Fruit fly (Drosophila melanogaster) whole organism, embryonic: Measurements from ENCODE around the gene CG8292.

Source experiments
- Awh ChIP-seq: fragments of 200-800 bp; sonication (Bioruptor generic); IDR thresholded peaks from 2 replicates; pipeline ENCODE4, ENCODE4 v1.3.6; 2022; ENCODE audit warnings: missing biosample characterization, missing genetic modification characterization
- CG2202 ChIP-seq: fragments of 200-800 bp; sonication (Bioruptor generic); optimal IDR thresholded peaks from 2 replicates; lab custom pipeline; 2018; ENCODE audit warnings: missing biosample characterization, mild to moderate bottlenecking, missing genetic modification characterization
- CG2712 ChIP-seq: fragments of 200-800 bp; optimal IDR thresholded peaks from 3 replicates; lab custom pipeline; 2019; ENCODE audit warnings: missing biosample characterization, mild to moderate bottlenecking, missing genetic modification characterization, moderate library complexity
- CG34422 ChIP-seq: fragments of 200-800 bp; sonication (Bioruptor generic); IDR thresholded peaks from 3 replicates; pipeline ENCODE4 v1.3.6; 2022; ENCODE audit warnings: missing biosample characterization, missing genetic modification characterization
- CG4282 ChIP-seq: fragments of 200-800 bp; sonication (Bioruptor generic); optimal IDR thresholded peaks from 2 replicates; lab custom pipeline; 2016; ENCODE audit warnings: missing biosample characterization, missing genetic modification characterization
- CG4707 ChIP-seq: fragments of 200-800 bp; sonication (Bioruptor generic); optimal IDR thresholded peaks from 2 replicates; lab custom pipeline; 2018; ENCODE audit warnings: missing biosample characterization, mild to moderate bottlenecking, missing genetic modification characterization, moderate library complexity
- MESR4 ChIP-seq: fragments of 200-800 bp; sonication (Bioruptor generic); optimal IDR thresholded peaks from 2 replicates; lab custom pipeline; 2018; ENCODE audit warnings: missing biosample characterization, mild to moderate bottlenecking, missing genetic modification characterization, moderate library complexity
- ash1 ChIP-seq: fragments of 200-800 bp; sonication (Bioruptor generic); optimal IDR thresholded peaks from 2 replicates; lab custom pipeline; 2018; ENCODE audit warnings: missing biosample characterization, mild to moderate bottlenecking, missing genetic modification characterization
- inv ChIP-seq: fragments of 200-800 bp; sonication (Bioruptor generic); IDR thresholded peaks from 2 replicates; pipeline ENCODE4 v1.3.6; 2022; ENCODE audit warnings: missing biosample characterization, missing genetic modification characterization; ENCODE audit not compliant: partially characterized antibody
- nau ChIP-seq: fragments of 200-800 bp; sonication (Bioruptor generic); optimal IDR thresholded peaks from 3 replicates; lab custom pipeline; 2017; ENCODE audit warnings: missing biosample characterization, mild to moderate bottlenecking, missing genetic modification characterization, missing genetic modification reagents

dm6 chr2L:8242186-8242585 is 24.4 kb upstream of the CG8292 start, which contains the start of gene CG14277:
- no peak for TF ChIP-seq inv (GFP tag; lab: Robert Waterston, UW)
- no peak for TF ChIP-seq CG34422 (GFP tag; lab: Robert Waterston, UW)
- no peak for TF ChIP-seq CG4282
- no peak for TF ChIP-seq CG2712
- no peak for TF ChIP-seq Awh (GFP tag; lab: Robert Waterston, UW)
- TF ChIP-seq ash1 (GFP tag; lab: Kevin White, UChicago) = no peak
- no peak for TF ChIP-seq CG2202
- TF ChIP-seq MESR4 (GFP tag; lab: Kevin White, UChicago) = no peak
- TF ChIP-seq CG4707 = no peak
- TF ChIP-seq nau (GFP tag; lab: Kevin White, UChicago) = no peak
